Worm (Caenorhabditis elegans): ENCODE measurements around the gene ptp-1.

ptp-1 gene

ce11 chrIII:3634873-3635272 lies 44.4 kb downstream of the ptp-1 start:
- TF ChIP-seq tbx-9 (tag; optimal IDR thresholded peaks at IDR 0.05; ENCODE audit: borderline replicate concordance): no peak
- TF ChIP-seq nfyb-1 (GFP tag; IDR thresholded peaks at IDR 0.05): peak; percentile 73
- TF ChIP-seq K12H6.12 (tag; optimal IDR thresholded peaks at IDR 0.05): no peak
- no peak for TF ChIP-seq tlf-1 (GFP tag; optimal IDR thresholded peaks at IDR 0.05)
- TF ChIP-seq chd-7 (tag; optimal IDR thresholded peaks at IDR 0.05): no peak
- no peak for TF ChIP-seq dpl-1 (GFP tag; optimal IDR thresholded peaks at IDR 0.05)
- no peak for TF ChIP-seq nhr-120 (GFP tag; IDR thresholded peaks at IDR 0.05)
- TF ChIP-seq dox-1 (GFP tag; IDR thresholded peaks at IDR 0.05): no peak
- TF ChIP-seq ama-1 (optimal IDR thresholded peaks at IDR 0.05): no peak
- TF ChIP-seq ama-1 (GFP tag; optimal IDR thresholded peaks at IDR 0.05): no peak

- TF ChIP-seq madf-10 (tag; optimal IDR thresholded peaks at IDR 0.05) (no peak), madf-3 (GFP tag; IDR thresholded peaks at IDR 0.05) (no peak), C17E4.6 (GFP tag; IDR thresholded peaks at IDR 0.05) (no peak), zfh-2 (GFP tag; conservative IDR thresholded peaks at IDR 0.05) (no peak; the same call in 1 of the 2 replicates), ceh-100 (GFP tag; IDR thresholded peaks at IDR 0.05) (no peak)
These were observed 45.3 kb downstream of the ptp-1 start, which contains the start of gene rilp-1 for ce11 chrIII:3635844-3636243. Gene rilp-1 (plus strand): TSS chrIII:3636144.

ce11 chrIII:3637251-3637989 lies 46.9 kb downstream of the ptp-1 start:
- TF ChIP-seq zfh-2 (GFP tag; conservative IDR thresholded peaks at IDR 0.05): peak; percentile 45; the same call in 1 of the 2 replicates
- peak; percentile 61 for TF ChIP-seq attf-5 (GFP tag; optimal IDR thresholded peaks at IDR 0.05)
- TF ChIP-seq B0035.1 (tag; optimal IDR thresholded peaks at IDR 0.05): no peak
- no peak for TF ChIP-seq hmg-20 (GFP tag; IDR thresholded peaks at IDR 0.05)
- TF ChIP-seq nhr-80 (tag; optimal IDR thresholded peaks at IDR 0.05): peak; percentile 86
- peak; percentile 52; the same call in 1 of the 2 replicates for TF ChIP-seq cebp-1 (GFP tag; IDR thresholded peaks at IDR 0.05)
- TF ChIP-seq cebp-1 (tag; optimal IDR thresholded peaks at IDR 0.05): peak; percentile 91
- TF ChIP-seq fkh-3 (tag; optimal IDR thresholded peaks at IDR 0.05): no peak
- TF ChIP-seq let-526 (GFP tag; IDR thresholded peaks at IDR 0.05): no peak

ce11 chrIII:3643602-3644001 lies 53.1 kb downstream of the ptp-1 start:
- TF ChIP-seq Y95B8A.8 (GFP tag; IDR thresholded peaks at IDR 0.05): no peak
- no peak for TF ChIP-seq egrh-3 (GFP tag; IDR thresholded peaks at IDR 0.05)
- no peak for TF ChIP-seq nhr-120 (GFP tag; IDR thresholded peaks at IDR 0.05)
- TF ChIP-seq sdz-38 (tag; optimal IDR thresholded peaks at IDR 0.05): no peak
- no peak for TF ChIP-seq gei-17 (GFP tag; optimal IDR thresholded peaks at IDR 0.05)
- no peak for TF ChIP-seq ztf-6 (GFP tag; IDR thresholded peaks at IDR 0.05)
- no peak for TF ChIP-seq attf-6 (GFP tag; IDR thresholded peaks at IDR 0.05)
- TF ChIP-seq hsf-1 (GFP tag; IDR thresholded peaks at IDR 0.05): no peak
- no peak for TF ChIP-seq ceh-79 (tag; optimal IDR thresholded peaks at IDR 0.05)
- no peak for TF ChIP-seq ceh-58 (GFP tag; IDR thresholded peaks at IDR 0.05)
- TF ChIP-seq ceh-100 (GFP tag; IDR thresholded peaks at IDR 0.05): no peak
- TF ChIP-seq zfh-2 (GFP tag; conservative IDR thresholded peaks at IDR 0.05): no peak
- TF ChIP-seq attf-5 (GFP tag; optimal IDR thresholded peaks at IDR 0.05): no peak
- no peak for TF ChIP-seq unc-130 (GFP tag; optimal IDR thresholded peaks at IDR 0.05)
- no peak for TF ChIP-seq dox-1 (GFP tag; IDR thresholded peaks at IDR 0.05)
- no peak for TF ChIP-seq lir-1 (GFP tag; conservative IDR thresholded peaks at IDR 0.05)
